Worm (Caenorhabditis elegans): ENCODE results near the gene F22E5.12.
"Not testable (repeated sequence)": the region's sequence is repeated elsewhere in the genome, so short reads cannot be mapped to it uniquely, and the experiment has no call there.

The F22E5.12 gene

DNA sequence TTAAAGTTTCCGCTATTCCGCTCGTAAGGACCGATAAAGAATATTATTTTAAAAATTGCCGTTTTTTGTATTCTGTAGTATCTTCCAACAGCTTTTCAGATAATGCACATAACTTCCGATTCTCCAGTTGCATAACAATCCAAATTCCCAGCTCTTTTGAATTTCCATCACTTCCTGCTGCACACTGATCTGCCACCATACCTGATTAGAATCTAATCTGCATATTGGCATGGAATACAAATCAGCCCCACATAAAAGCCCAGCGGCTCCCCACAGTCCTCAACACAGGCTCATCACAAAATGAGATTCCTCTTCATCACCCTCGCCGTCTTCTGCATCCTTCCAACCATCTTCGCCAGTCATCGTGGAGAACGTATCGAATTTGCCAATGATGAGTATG lies 42.0 kb upstream of the F22E5.12 start, which contains the start of gene nspf-2:
TSS of gene nspf-2 (plus strand) at position 301 of the 400 bp plus-strand sequence.
- not testable (repeated sequence) for TF ChIP-seq madf-3 (GFP tag; IDR thresholded peaks at IDR 0.05); mes-4 (tag; optimal IDR thresholded peaks at IDR 0.05); B0019.2 (GFP tag; conservative IDR thresholded peaks at IDR 0.05)

DNA sequence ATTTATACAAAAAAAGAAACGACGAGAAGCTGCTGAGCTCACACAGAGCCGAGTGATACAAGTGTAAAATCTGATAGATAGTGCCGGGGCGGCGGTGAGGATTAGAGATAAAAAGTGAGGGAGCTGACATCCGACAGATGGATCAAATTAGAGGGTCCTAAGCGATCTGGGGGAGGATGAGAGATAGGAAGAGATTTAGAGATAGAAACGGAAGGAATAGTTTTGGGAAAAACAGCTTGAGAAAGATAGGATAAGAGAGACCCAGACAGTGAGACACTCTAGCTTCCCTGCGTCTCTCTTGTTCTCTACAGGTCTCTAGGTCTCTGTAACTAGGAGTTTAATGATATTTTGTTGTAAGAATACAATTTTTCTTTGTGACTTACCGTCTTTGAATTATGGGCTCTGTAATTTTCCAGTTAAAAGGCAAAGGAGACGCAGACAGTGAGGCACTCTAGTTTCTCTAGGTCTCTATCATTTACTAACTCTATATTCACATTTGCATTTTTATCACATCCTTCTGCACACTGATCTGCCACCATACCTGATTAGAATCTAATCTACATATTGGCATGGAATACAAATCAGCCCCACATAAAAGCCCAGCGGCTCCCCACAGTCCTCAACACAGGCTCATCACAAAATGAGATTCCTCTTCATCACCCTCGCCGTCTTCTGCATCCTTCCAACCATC lies 40.5 kb upstream of the F22E5.12 start, which contains the start of the genes sup-9 and nspf-1:
TSS of gene sup-9 (minus strand) at position 43 of the 691 bp plus-strand sequence.
TSS of gene nspf-1 (plus strand) at position 641 of the 691 bp plus-strand sequence.
- TF ChIP-seq aptf-2 (GFP tag; conservative IDR thresholded peaks at IDR 0.05) (no peak), mes-4 (tag; optimal IDR thresholded peaks at IDR 0.05) (no peak), lsy-27 (tag; optimal IDR thresholded peaks at IDR 0.05; ENCODE audit: borderline replicate concordance, insufficient read depth) (no peak)

DNA sequence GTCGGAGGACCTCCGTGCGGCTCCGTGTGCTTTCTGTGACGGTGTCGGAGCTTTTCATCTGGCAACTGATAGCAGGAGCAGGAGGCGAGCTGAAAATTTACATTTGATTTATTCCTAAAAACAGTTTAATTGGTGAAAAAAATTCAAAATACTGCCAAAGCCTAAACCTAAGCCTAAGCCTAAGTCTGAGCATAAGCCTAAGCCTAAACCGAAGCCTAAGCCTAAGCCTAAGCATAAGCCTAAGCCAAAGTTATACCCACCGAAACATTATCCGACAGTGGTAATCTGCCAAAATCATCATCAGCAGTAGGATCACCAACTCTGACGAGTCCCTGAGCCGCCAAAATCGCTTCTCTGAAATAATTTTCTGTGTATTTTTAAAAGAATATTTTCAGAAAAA lies 38.1 kb upstream of the F22E5.12 start:
- TF ChIP-seq unc-62 (GFP tag; optimal IDR thresholded peaks at IDR 0.05) (no peak), madf-3 (GFP tag; IDR thresholded peaks at IDR 0.05) (no peak), ccch-3 (GFP tag; optimal IDR thresholded peaks at IDR 0.05) (no peak), atf-7 (tag; optimal IDR thresholded peaks at IDR 0.05) (no peak), lsy-27 (tag; optimal IDR thresholded peaks at IDR 0.05; ENCODE audit: borderline replicate concordance, insufficient read depth) (no peak), Y53G8AR.9 (GFP tag; conservative IDR thresholded peaks at IDR 0.05) (no peak), somi-1 (GFP tag; optimal IDR thresholded peaks at IDR 0.05) (no peak), fkh-3 (tag; optimal IDR thresholded peaks at IDR 0.05) (no peak), F39B2.1 (GFP tag; IDR thresholded peaks at IDR 0.05) (no peak)

DNA sequence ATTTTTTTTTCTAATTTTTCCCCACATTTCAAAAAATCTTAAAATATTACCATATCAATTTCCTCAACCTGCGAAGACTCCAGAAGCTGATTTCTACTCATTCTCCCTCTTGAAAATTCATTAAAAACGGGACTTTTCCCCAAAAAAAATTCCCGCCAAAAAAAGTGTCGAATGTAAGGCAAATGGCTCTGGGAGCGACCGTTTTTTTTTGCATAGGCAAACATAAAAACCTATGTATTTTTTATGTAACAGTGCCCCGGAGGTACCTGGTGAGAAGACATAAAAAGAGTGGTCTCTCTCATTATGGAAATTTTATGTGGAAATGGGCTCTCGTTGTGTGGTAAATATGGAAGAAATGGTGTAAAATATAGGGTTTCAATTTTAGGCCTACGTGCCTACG lies 37.6 kb upstream of the F22E5.12 start, which contains the start of gene ceh-87:
TSS of gene ceh-87 (minus strand) at position 101 of the 400 bp plus-strand sequence.
- TF ChIP-seq let-526 (GFP tag; IDR thresholded peaks at IDR 0.05) (no peak), akir-1 (GFP tag; optimal IDR thresholded peaks at IDR 0.05) (no peak), F57C9.4 (tag; optimal IDR thresholded peaks at IDR 0.05) (no peak), bed-1 (GFP tag; IDR thresholded peaks at IDR 0.05) (no peak), B0336.3 (GFP tag; IDR thresholded peaks at IDR 0.05) (no peak), ama-1 (optimal IDR thresholded peaks at IDR 0.05) (no peak), ama-1 (GFP tag; optimal IDR thresholded peaks at IDR 0.05) (no peak), ztf-6 (GFP tag; IDR thresholded peaks at IDR 0.05) (no peak), mes-4 (tag; optimal IDR thresholded peaks at IDR 0.05) (no peak), snpc-3.4 (tag; optimal IDR thresholded peaks at IDR 0.05) (no peak), efl-1 (GFP tag; optimal IDR thresholded peaks at IDR 0.05) (no peak), aptf-3 (GFP tag; IDR thresholded peaks at IDR 0.05) (no peak), egrh-3 (GFP tag; IDR thresholded peaks at IDR 0.05) (no peak), xnd-1 (tag; optimal IDR thresholded peaks at IDR 0.05) (no peak), F33H1.4 (GFP tag; IDR thresholded peaks at IDR 0.05) (no peak), ztf-28 (GFP tag; IDR thresholded peaks at IDR 0.05) (no peak), sea-2 (GFP tag; IDR thresholded peaks at IDR 0.05) (no peak), nhr-179 (tag; optimal IDR thresholded peaks at IDR 0.05) (no peak), repo-1 (tag; optimal IDR thresholded peaks at IDR 0.05) (no peak)

DNA sequence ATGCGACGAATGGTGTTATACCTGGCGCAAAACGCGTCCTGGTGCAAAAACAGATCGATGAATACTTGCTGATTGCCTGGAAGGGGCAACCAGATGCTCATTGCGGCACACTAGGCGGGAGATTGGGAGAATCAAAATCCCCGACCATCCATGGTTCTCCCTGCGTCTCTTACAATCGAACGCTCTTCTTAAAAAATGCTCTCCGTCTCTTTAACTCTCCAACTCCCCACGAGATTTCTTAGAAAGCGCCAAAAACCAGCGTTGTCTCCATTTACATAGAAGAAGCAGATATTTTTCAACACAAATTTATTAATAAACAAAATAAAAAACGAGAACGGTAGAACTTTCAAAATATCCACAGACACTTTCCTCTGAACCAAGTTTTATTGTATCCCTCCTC lies 34.5 kb upstream of the F22E5.12 start, which contains the start of gene F34D6.1:
TSS of gene F34D6.1 (minus strand) at position 101 of the 400 bp plus-strand sequence.
- TF ChIP-seq sdz-38 (tag; optimal IDR thresholded peaks at IDR 0.05), result no peak
- no peak for TF ChIP-seq atf-7 (tag; optimal IDR thresholded peaks at IDR 0.05)
- no peak for TF ChIP-seq rcor-1 (GFP tag; IDR thresholded peaks at IDR 0.05)
- TF ChIP-seq ztf-6 (GFP tag; IDR thresholded peaks at IDR 0.05), result no peak
- no peak for TF ChIP-seq ceh-79 (tag; optimal IDR thresholded peaks at IDR 0.05)
- no peak for TF ChIP-seq Y56A3A.18 (GFP tag; IDR thresholded peaks at IDR 0.05)
- no peak for TF ChIP-seq F22D6.2 (tag; optimal IDR thresholded peaks at IDR 0.05)

Measured in whole organism, young adult.